Worm (Caenorhabditis elegans): ENCODE results near the gene Y41D4A.1.

Y41D4A.1 gene

DNA sequence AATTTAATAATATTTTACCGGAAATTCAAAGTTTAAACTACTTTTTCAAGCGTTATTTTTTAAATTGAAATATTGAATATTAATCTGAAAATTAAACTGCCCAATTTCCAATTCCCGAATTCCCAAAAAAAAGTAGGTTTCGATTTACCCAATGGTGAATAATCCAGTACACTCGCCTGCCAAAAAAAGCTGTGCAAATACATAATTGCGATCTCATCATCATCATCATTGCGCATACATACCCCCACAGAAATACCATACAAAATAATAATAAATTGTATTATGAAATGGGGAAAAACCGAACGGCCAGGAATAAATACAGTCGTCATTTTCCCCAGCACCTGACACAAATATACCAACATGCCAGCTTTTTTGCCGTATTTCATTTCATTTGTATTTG lies at the start of gene Y41D4A.1:
Gene Y41D4A.1, plus strand, starts transcription at position 301 of the 400 bp plus-strand sequence.
- TF ChIP-seq tab-1 (GFP tag; IDR thresholded peaks at IDR 0.05) = no peak

DNA sequence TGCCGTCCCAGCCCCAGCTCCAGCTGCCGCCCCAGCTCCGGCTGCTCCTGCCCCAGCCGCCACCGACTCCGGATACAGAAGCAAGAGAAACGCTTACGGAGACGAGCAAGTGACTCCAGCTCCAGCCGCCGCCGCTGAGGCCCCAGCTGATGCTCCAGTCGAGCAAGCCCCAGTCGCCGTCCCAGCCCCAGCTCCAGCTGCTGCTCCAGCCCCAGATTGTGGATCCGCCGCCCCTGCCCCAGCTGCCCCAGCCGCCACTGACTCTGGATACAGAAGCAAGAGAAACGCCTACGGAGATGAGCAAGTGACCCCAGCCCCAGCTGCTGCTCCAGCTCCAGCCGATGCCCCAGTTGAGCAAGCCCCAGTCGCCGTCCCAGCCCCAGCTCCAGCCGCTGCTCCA lies 49.5 kb upstream of the Y41D4A.1 start:
- TF ChIP-seq ztf-23 (GFP tag; IDR thresholded peaks at IDR 0.05) (0 out of 2 replicates have a peak, but pooled peaks have one; percentile 32), klf-2 (GFP tag; conservative IDR thresholded peaks at IDR 0.05) (peak; percentile 54; the same call in 1 of the 2 replicates)

DNA sequence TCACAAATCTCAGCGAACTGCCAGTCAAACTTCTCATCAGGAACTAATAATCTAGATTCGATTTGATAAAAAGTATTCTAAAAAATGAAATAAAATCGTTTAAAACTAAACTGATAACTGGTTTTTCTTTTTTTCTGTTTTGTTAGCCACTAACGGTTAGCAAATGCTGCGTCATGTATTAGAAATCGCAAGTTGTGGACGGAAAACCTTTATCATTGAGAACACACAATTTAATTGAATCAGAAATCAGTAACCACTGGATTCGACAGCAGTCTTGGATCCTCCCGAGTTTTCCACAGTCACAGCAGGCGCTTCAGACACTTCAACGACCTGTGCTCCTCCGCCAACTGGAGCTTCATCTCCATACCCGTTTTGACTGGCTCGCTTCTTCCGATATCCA lies 49.0 kb upstream of the Y41D4A.1 start:
- TF ChIP-seq ztf-23 (GFP tag; IDR thresholded peaks at IDR 0.05) (no peak), klf-2 (GFP tag; conservative IDR thresholded peaks at IDR 0.05) (no peak), T22C8.4 (GFP tag; IDR thresholded peaks at IDR 0.05) (no peak), tab-1 (GFP tag; IDR thresholded peaks at IDR 0.05) (no peak), ref-1 (GFP tag; conservative IDR thresholded peaks at IDR 0.05) (no peak), cog-1 (tag; optimal IDR thresholded peaks at IDR 0.05) (no peak), flt-1 (GFP tag; IDR thresholded peaks at IDR 0.05) (no peak), ztf-29 (GFP tag; IDR thresholded peaks at IDR 0.05) (no peak), med-1 (GFP tag; optimal IDR thresholded peaks at IDR 0.05; ENCODE audit: insufficient read depth) (no peak)

DNA sequence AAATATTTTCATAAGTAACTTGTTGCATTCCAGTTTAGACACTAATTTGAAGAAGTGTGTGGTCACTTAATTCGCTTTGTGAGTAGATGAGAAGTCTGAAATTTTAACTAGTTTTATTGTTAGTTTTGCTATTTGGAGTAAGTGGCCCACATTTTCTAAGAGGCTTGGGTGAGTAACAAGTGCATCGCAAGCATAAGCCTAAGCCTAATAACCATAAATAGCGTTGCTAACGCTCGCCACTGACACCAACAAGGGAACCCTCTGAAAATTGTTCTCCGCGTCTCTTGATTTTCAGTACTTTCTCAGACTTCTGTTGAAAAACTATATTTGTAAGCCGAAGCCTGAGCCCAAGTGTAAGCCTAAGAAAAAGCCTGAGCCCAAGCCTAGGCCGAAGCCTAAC lies 47.7 kb upstream of the Y41D4A.1 start, which contains the start of gene epic-3:
Gene epic-3, minus strand, starts transcription at position 101 of the 400 bp plus-strand sequence.
- TF ChIP-seq T22C8.4 (GFP tag; IDR thresholded peaks at IDR 0.05) (no peak), klf-2 (GFP tag; conservative IDR thresholded peaks at IDR 0.05) (no peak), tab-1 (GFP tag; IDR thresholded peaks at IDR 0.05) (no peak), ref-1 (GFP tag; conservative IDR thresholded peaks at IDR 0.05) (no peak), ztf-29 (GFP tag; IDR thresholded peaks at IDR 0.05) (no peak), cog-1 (tag; optimal IDR thresholded peaks at IDR 0.05) (no peak), flt-1 (GFP tag; IDR thresholded peaks at IDR 0.05) (no peak), ztf-23 (GFP tag; IDR thresholded peaks at IDR 0.05) (no peak), med-1 (GFP tag; optimal IDR thresholded peaks at IDR 0.05; ENCODE audit: insufficient read depth) (no peak)

DNA sequence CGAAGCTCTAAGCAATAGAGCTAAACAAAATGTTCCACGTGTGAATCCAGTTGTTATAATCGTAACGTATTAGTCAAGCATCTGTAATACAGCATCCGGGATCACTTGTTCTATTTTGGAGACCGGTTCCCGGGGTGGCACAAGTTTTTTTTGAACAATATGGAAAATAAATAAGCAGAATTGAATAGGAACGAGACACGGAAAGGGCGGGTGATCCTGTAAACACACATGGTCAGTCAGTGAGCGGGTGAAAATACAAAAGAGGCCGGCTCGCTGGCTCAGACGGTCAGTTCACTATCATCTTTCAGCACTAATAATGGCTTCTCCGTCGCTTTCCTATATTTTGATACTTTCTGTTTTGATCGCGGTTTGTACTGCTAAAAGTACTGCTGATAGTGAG lies 46.1 kb upstream of the Y41D4A.1 start, which contains the start of gene K08D12.8:
Gene K08D12.8, plus strand, starts transcription at position 301 of the 400 bp plus-strand sequence.
- no peak for TF ChIP-seq ref-1 (GFP tag; conservative IDR thresholded peaks at IDR 0.05)

DNA sequence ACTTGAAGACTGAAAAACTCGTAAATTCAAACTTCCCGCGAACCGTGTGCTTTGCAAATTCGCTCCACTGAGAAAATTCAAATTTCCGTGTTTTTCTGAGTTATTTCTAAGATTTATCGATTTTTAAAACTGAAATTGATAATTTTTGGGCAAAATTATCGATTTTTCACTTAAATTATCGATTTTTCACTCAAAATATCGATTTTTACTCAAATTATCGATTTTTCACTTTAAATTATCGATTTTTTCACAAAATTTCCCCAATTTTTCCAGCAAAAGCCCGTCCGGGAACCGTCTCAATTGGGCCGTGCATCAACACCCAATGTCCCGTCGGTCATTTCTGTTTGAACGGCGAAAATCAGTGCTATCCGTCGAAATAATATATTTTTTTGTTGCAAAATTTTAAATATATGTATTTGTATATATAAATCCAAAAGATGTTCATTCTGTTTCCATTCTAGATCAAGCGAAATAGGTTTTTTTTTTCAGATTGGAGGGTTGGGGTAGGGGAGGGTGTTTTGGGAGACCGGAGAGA lies 44.3 kb upstream of the Y41D4A.1 start:
- TF ChIP-seq tab-1 (GFP tag; IDR thresholded peaks at IDR 0.05) (no peak), T22C8.4 (GFP tag; IDR thresholded peaks at IDR 0.05) (peak; percentile 92), flt-1 (GFP tag; IDR thresholded peaks at IDR 0.05) (no peak), ztf-29 (GFP tag; IDR thresholded peaks at IDR 0.05) (no peak)

DNA sequence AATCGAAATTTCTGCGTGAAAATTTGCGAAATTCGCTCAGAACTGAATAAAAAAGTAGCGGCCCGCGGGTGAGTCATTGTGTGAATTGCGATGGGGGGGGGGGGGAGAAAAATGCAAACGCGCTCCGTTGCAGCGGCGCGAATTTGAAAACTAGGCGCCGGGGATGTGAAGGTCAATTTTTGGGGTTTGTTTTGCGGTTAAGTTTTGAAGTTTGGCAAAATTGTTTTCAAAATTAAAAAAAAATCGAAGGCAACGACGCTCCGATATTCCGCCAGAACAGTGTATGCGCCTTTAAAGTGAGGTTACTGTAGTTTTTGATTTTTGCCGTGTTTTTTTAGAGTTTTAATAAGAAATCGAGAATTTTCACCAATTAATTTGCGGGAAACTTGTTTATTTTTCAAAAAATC lies 33.6 kb upstream of the Y41D4A.1 start:
- no peak for TF ChIP-seq klf-2 (GFP tag; conservative IDR thresholded peaks at IDR 0.05)
- TF ChIP-seq ztf-23 (GFP tag; IDR thresholded peaks at IDR 0.05) = no peak
- TF ChIP-seq flt-1 (GFP tag; IDR thresholded peaks at IDR 0.05) = no peak
- TF ChIP-seq tab-1 (GFP tag; IDR thresholded peaks at IDR 0.05) = no peak
- TF ChIP-seq cog-1 (tag; optimal IDR thresholded peaks at IDR 0.05) = no peak
- TF ChIP-seq ztf-29 (GFP tag; IDR thresholded peaks at IDR 0.05) = no peak
- TF ChIP-seq T22C8.4 (GFP tag; IDR thresholded peaks at IDR 0.05) = no peak
- no peak for TF ChIP-seq med-1 (GFP tag; optimal IDR thresholded peaks at IDR 0.05; ENCODE audit: insufficient read depth)
- no peak for TF ChIP-seq ref-1 (GFP tag; conservative IDR thresholded peaks at IDR 0.05)

DNA sequence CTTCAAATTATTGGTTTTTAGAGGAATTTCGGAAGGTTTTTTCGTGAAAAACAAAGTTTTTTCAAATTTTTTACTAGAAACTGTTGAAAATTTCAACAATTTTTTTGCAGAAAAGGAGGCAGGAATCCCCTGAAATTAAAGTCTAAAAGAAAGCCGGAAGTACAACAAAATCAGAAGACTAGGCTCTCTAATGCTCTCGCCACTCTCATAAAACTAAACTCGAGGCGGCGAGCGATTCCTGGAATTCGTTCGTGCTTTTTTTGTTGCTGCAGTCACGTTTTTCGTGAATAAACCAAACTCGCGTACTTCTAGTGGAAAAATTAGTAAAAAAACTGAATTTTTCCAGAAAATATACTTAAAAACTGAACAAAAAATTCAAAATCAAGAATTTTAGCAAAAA lies 33.1 kb upstream of the Y41D4A.1 start:
- TF ChIP-seq med-1 (GFP tag; optimal IDR thresholded peaks at IDR 0.05; ENCODE audit: insufficient read depth) (no peak), flt-1 (GFP tag; IDR thresholded peaks at IDR 0.05) (no peak), ztf-23 (GFP tag; IDR thresholded peaks at IDR 0.05) (no peak), ref-1 (GFP tag; conservative IDR thresholded peaks at IDR 0.05) (no peak), ztf-29 (GFP tag; IDR thresholded peaks at IDR 0.05) (no peak), T22C8.4 (GFP tag; IDR thresholded peaks at IDR 0.05) (no peak), klf-2 (GFP tag; conservative IDR thresholded peaks at IDR 0.05) (no peak), cog-1 (tag; optimal IDR thresholded peaks at IDR 0.05) (no peak), tab-1 (GFP tag; IDR thresholded peaks at IDR 0.05) (no peak)

DNA sequence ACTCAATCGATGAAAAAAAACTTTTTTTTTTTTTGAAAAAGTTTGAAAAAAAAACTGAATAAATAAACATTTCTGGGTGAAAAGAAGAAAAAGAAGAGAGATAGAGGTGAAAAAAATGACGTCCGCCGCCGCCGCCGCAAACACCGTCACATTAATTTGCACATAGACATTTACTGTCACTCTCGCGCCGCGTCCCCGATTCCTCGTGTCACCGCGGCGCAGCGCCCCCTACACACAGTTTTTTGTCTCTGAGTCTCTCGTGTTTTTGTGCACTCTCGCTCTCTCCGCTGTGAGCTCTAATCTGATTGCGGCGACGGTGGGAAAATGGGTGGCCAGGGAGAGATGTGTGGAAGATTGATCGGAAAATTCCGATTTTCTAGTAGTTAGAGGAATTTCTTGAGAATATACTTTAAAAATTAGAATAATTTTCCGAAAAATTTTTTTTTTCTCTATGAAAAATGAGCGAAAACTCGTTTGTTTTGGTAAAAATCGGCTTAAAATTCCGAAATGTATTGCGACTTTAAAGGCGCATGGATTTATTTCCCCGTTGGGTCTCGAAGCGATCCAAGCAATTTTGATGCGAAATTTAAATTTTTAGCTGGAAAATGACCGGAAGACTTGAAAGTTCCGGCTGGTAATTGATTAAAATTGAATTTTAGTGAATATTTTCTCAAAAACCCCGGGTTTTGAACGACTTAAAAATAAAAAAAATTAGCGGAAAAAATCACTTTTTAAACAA lies 32.4 kb upstream of the Y41D4A.1 start:
- TF ChIP-seq ztf-29 (GFP tag; IDR thresholded peaks at IDR 0.05) (no peak), ref-1 (GFP tag; conservative IDR thresholded peaks at IDR 0.05) (no peak), tab-1 (GFP tag; IDR thresholded peaks at IDR 0.05) (no peak), T22C8.4 (GFP tag; IDR thresholded peaks at IDR 0.05) (no peak), med-1 (GFP tag; optimal IDR thresholded peaks at IDR 0.05; ENCODE audit: insufficient read depth) (no peak), ztf-23 (GFP tag; IDR thresholded peaks at IDR 0.05) (no peak), klf-2 (GFP tag; conservative IDR thresholded peaks at IDR 0.05) (no peak)

DNA sequence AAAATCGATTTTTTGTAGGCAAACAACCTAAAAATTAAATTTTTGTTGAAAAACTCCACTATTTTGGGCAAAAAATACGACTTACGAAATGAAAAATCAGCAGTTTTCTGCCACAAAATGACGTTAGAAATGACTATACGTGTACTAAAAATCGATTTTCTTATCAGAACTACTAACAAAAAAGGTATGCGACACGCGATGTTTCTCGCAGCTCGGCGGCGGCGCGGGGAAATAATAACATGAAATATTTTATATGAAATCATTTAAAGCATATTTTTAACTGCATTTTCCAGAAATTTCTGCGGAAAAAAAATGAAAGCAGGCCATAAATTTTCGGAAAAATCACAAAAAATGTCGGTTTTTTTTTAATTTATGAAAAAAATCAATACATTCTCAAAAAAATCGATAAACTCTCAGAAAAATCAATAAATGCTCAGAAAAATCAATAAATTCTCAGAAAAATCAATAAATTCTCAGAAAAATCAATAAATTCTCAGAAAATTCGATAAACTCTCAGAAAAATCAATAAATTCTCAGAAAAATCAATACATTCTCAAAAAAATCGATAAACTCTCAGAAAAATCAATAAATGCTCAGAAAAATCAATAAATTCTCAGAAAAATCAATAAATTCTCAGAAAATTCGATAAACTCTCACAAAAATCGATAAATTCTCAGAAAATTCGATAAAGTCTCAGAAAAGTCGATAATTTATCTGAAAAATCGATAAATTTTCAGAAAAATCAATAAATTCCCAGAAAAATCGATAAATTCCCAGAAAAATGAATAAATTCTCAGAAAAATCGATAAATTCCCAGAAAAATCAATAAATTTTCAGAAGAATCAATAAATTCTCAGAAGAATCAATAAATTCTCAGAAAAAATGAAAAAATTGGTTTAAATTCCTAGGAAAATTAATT lies 31.6 kb upstream of the Y41D4A.1 start, which contains the start of gene ptpn-22:
Gene ptpn-22, minus strand, starts transcription at position 158 of the 919 bp plus-strand sequence.
- TF ChIP-seq ztf-29 (GFP tag; IDR thresholded peaks at IDR 0.05) (no peak), cog-1 (tag; optimal IDR thresholded peaks at IDR 0.05) (no peak), ref-1 (GFP tag; conservative IDR thresholded peaks at IDR 0.05) (no peak), flt-1 (GFP tag; IDR thresholded peaks at IDR 0.05) (no peak), T22C8.4 (GFP tag; IDR thresholded peaks at IDR 0.05) (peak; percentile 91), med-1 (GFP tag; optimal IDR thresholded peaks at IDR 0.05; ENCODE audit: insufficient read depth) (no peak)
